Worm (Caenorhabditis elegans): ENCODE results near the gene srlf-26.
"Not testable (repeated sequence)": the region's sequence is repeated elsewhere in the genome, so short reads cannot be mapped to it uniquely, and the experiment has no call there.

srlf-26 gene

ce11 chrIV:13651411-13651810 is 27.3 kb upstream of the srlf-26 start, which contains the start of gene C08F11.12:
TSS of gene C08F11.12 (minus strand) at chrIV:13651511.
- not testable (repeated sequence) for TF ChIP-seq pha-4, ztf-11, unc-39 (tag; optimal IDR thresholded peaks at IDR 0.05)

DNA sequence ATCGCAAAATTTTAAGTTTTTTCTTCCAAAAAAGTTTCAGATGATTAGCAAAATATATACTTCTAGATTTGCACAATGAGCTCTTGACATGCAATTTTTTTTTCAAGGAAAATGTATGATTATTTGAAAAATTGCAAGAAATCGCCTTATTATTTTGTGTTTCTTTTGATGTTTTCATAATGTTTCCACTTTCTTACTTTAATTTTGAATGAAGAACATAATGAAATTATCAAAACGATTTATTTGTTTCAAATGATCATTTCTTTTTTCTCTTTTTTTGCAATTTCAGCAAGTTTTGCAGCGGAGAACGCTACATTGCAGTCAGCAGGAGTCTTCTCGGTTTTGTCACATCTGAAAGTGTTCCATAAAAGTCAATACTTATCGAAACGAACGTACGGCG is 26.7 kb upstream of the srlf-26 start, which contains the start of gene Y45F10C.6:
Gene Y45F10C.6 (plus strand): TSS at position 301 of the 400 bp plus-strand sequence.
- TF ChIP-seq nhr-76, lsy-2, mls-2 (tag; optimal IDR thresholded peaks at IDR 0.05): not testable (repeated sequence)

DNA sequence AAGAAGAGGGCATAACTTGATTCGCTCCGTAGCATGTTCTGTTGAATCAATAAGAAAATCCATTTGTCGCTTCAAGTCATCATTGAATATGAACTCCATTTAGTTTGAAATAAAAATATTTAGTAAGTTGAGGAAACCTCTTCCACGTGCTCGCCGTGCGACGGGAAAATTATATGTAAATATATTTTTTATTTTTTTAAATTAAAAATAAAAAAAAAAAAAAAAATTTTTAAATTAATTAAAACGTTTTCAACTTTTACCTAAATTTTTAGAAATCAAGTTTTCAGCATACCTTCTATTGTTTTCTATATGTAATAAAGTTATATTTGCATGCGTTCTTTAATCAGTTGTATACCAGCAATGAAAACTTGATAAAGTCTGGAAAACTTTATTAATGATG is 19.3 kb upstream of the srlf-26 start, which contains the start of gene Y45F10C.1:
Gene Y45F10C.1 (minus strand): TSS at position 101 of the 400 bp plus-strand sequence.
- not testable (repeated sequence) for TF ChIP-seq unc-62 (GFP tag; optimal IDR thresholded peaks at IDR 0.05); mep-1 (tag; optimal IDR thresholded peaks at IDR 0.05); lin-13 (tag; optimal IDR thresholded peaks at IDR 0.05)

ce11 chrIV:13662570-13662969 is 16.2 kb upstream of the srlf-26 start, which contains the start of gene Y45F10C.2:
TSS of gene Y45F10C.2 (minus strand) at chrIV:13662670.
- not testable (repeated sequence) for TF ChIP-seq nhr-237 (tag; optimal IDR thresholded peaks at IDR 0.05); hlh-1 (tag; optimal IDR thresholded peaks at IDR 0.05); unc-120 (tag; optimal IDR thresholded peaks at IDR 0.05; ENCODE audit: poor library complexity, severe bottlenecking)

ce11 chrIV:13664090-13664489 is 14.7 kb upstream of the srlf-26 start, which contains the start of gene Y45F10C.4:
TSS of gene Y45F10C.4 (minus strand) at chrIV:13664190.
- TF ChIP-seq ceh-83 (GFP tag; optimal IDR thresholded peaks at IDR 0.05) (no peak), nhr-2 (tag; optimal IDR thresholded peaks at IDR 0.05) (no peak), elt-1 (tag; optimal IDR thresholded peaks at IDR 0.05; ENCODE audit: borderline replicate concordance, insufficient read depth) (no peak), nhr-237 (tag; optimal IDR thresholded peaks at IDR 0.05) (no peak), blmp-1 (tag; optimal IDR thresholded peaks at IDR 0.05) (no peak), tbx-8 (GFP tag; optimal IDR thresholded peaks at IDR 0.05) (no peak), ces-1 (GFP tag; optimal IDR thresholded peaks at IDR 0.05) (no peak), M03D4.4 (tag; optimal IDR thresholded peaks at IDR 0.05) (no peak), lin-32 (GFP tag; optimal IDR thresholded peaks at IDR 0.05) (no peak), pha-4 (tag; optimal IDR thresholded peaks at IDR 0.05) (no peak), ceh-43 (GFP tag; optimal IDR thresholded peaks at IDR 0.05) (no peak), flh-1 (GFP tag; optimal IDR thresholded peaks at IDR 0.05) (no peak), zip-8 (tag; optimal IDR thresholded peaks at IDR 0.05) (no peak), ceh-39 (tag; optimal IDR thresholded peaks at IDR 0.05) (no peak), nhr-12 (tag; optimal IDR thresholded peaks at IDR 0.05) (no peak), unc-120 (tag; optimal IDR thresholded peaks at IDR 0.05; ENCODE audit: poor library complexity, severe bottlenecking) (no peak)

ce11 chrIV:13665073-13665472 is 13.7 kb upstream of the srlf-26 start:
- TF ChIP-seq sptf-1 (tag; optimal IDR thresholded peaks at IDR 0.05) (no peak), ceh-83 (GFP tag; optimal IDR thresholded peaks at IDR 0.05) (no peak), mep-1 (tag; optimal IDR thresholded peaks at IDR 0.05) (no peak), snpc-4 (tag; optimal IDR thresholded peaks at IDR 0.05) (no peak), pha-4 (tag; optimal IDR thresholded peaks at IDR 0.05) (no peak), mls-2 (tag; optimal IDR thresholded peaks at IDR 0.05) (no peak)

ce11 chrIV:13666849-13667430 is 11.8 kb upstream of the srlf-26 start, which contains the start of gene fbxa-215:
TSS of gene fbxa-215 (minus strand) at chrIV:13666909.
- TF ChIP-seq nhr-12 (tag; optimal IDR thresholded peaks at IDR 0.05), result no peak
- TF ChIP-seq bed-3 (GFP tag; optimal IDR thresholded peaks at IDR 0.05), result no peak
- no peak for TF ChIP-seq lsy-2 (tag; optimal IDR thresholded peaks at IDR 0.05)
- no peak for TF ChIP-seq unc-120 (tag; optimal IDR thresholded peaks at IDR 0.05; ENCODE audit: poor library complexity, severe bottlenecking)
- no peak for TF ChIP-seq ham-2 (GFP tag; optimal IDR thresholded peaks at IDR 0.05)
- TF ChIP-seq elt-3 (tag; optimal IDR thresholded peaks at IDR 0.05), result no peak
- TF ChIP-seq snpc-4 (tag; optimal IDR thresholded peaks at IDR 0.05), result no peak
- TF ChIP-seq mls-2 (tag; optimal IDR thresholded peaks at IDR 0.05), result no peak
- TF ChIP-seq nhr-76 (tag; optimal IDR thresholded peaks at IDR 0.05), result no peak
- no peak for TF ChIP-seq nhr-28 (tag; optimal IDR thresholded peaks at IDR 0.05)
- no peak for TF ChIP-seq sptf-1 (tag; optimal IDR thresholded peaks at IDR 0.05)
- no peak for TF ChIP-seq M03D4.4 (tag; optimal IDR thresholded peaks at IDR 0.05)
- TF ChIP-seq mab-5 (tag; optimal IDR thresholded peaks at IDR 0.05), result no peak
- no peak for TF ChIP-seq nhr-237 (tag; optimal IDR thresholded peaks at IDR 0.05)
- TF ChIP-seq ceh-43 (GFP tag; optimal IDR thresholded peaks at IDR 0.05), result no peak
- TF ChIP-seq elt-1 (tag; optimal IDR thresholded peaks at IDR 0.05; ENCODE audit: borderline replicate concordance, insufficient read depth), result no peak
- TF ChIP-seq blmp-1 (tag; optimal IDR thresholded peaks at IDR 0.05), result no peak
